Worm (Caenorhabditis elegans): ENCODE data around the gene tmem-231.

DNA sequence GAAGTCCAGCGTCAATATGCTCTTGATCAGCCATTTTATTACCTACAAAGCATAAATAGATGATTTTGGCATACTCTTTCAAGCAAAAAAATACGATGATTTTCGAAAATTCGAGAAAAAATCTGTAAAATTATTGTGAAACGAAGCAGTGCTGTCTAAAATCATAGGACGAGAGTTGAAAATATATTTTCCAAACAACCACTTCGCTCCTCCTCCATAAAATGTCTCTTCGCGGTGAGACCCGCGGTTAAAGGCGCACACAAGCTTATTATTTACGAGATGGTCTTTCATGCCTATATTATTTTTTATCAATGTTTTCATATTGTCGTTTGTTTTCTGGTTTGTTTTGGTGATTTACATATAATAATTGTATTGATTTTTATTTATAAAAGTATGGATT is 47.3 kb upstream of the tmem-231 start, which contains the start of gene nap-1:
- no peak for TF ChIP-seq him-1 (tag; optimal IDR thresholded peaks at IDR 0.05)
- TF ChIP-seq W03F9.2 (tag; optimal IDR thresholded peaks at IDR 0.05): peak; percentile 89
- TF ChIP-seq dao-5 (tag; optimal IDR thresholded peaks at IDR 0.05): no peak

Data from whole organism, L4/young adult.